Worm (Caenorhabditis elegans): ENCODE measurements around the gene R13H7.2.

The R13H7.2 gene

ce11 chrIV:6806475-6807063, 52.6 kb downstream of the R13H7.2 start, which contains the start of gene C17H12.10:
TSS of gene C17H12.10 (plus strand) at chrIV:6806799.
- TF ChIP-seq sea-1 (GFP tag; conservative IDR thresholded peaks at IDR 0.05): no peak
- no peak for TF ChIP-seq tra-4 (tag; optimal IDR thresholded peaks at IDR 0.05)
- no peak for TF ChIP-seq ceh-36 (tag; optimal IDR thresholded peaks at IDR 0.05)
- no peak for TF ChIP-seq scrt-1 (GFP tag; IDR thresholded peaks at IDR 0.05)
- TF ChIP-seq hmbx-1 (tag; optimal IDR thresholded peaks at IDR 0.05): no peak
- TF ChIP-seq pes-1 (GFP tag; IDR thresholded peaks at IDR 0.05): no peak
- TF ChIP-seq tbx-37 (GFP tag; conservative IDR thresholded peaks at IDR 0.05): no peak
- no peak for TF ChIP-seq aly-1 (tag; optimal IDR thresholded peaks at IDR 0.05)
- TF ChIP-seq tbx-11 (GFP tag; IDR thresholded peaks at IDR 0.05): no peak
- TF ChIP-seq hmg-4 (GFP tag; optimal IDR thresholded peaks at IDR 0.05): no peak
- no peak for TF ChIP-seq ets-7 (tag; optimal IDR thresholded peaks at IDR 0.05)
- TF ChIP-seq flt-1 (GFP tag; IDR thresholded peaks at IDR 0.05): no peak
- no peak for TF ChIP-seq F13C5.2 (tag; optimal IDR thresholded peaks at IDR 0.05)
- no peak for TF ChIP-seq hnd-1 (tag; optimal IDR thresholded peaks at IDR 0.05)
- no peak for TF ChIP-seq ama-1 (optimal IDR thresholded peaks at IDR 0.05)
- no peak for TF ChIP-seq ceh-13 (GFP tag; optimal IDR thresholded peaks at IDR 0.05)
- TF ChIP-seq B0310.2 (tag; optimal IDR thresholded peaks at IDR 0.05): no peak

ce11 chrIV:6804815-6805214, 54.4 kb downstream of the R13H7.2 start, which contains the start of gene C17H12.37:
TSS of gene C17H12.37 (plus strand) at chrIV:6805115.
- TF ChIP-seq hnd-1 (tag; optimal IDR thresholded peaks at IDR 0.05) (no peak), scrt-1 (GFP tag; IDR thresholded peaks at IDR 0.05) (no peak), hmg-4 (GFP tag; optimal IDR thresholded peaks at IDR 0.05) (no peak), hmbx-1 (tag; optimal IDR thresholded peaks at IDR 0.05) (no peak), pes-1 (GFP tag; IDR thresholded peaks at IDR 0.05) (no peak), ceh-36 (tag; optimal IDR thresholded peaks at IDR 0.05) (no peak), ama-1 (optimal IDR thresholded peaks at IDR 0.05) (no peak), sea-1 (GFP tag; conservative IDR thresholded peaks at IDR 0.05) (no peak), ceh-13 (GFP tag; optimal IDR thresholded peaks at IDR 0.05) (no peak), tra-4 (tag; optimal IDR thresholded peaks at IDR 0.05) (no peak)

- TF ChIP-seq tbx-11 (GFP tag; IDR thresholded peaks at IDR 0.05): no peak
- no peak for TF ChIP-seq F13C5.2 (tag; optimal IDR thresholded peaks at IDR 0.05)
- no peak for TF ChIP-seq pes-1 (GFP tag; IDR thresholded peaks at IDR 0.05)
- TF ChIP-seq ceh-36 (tag; optimal IDR thresholded peaks at IDR 0.05): no peak
- TF ChIP-seq hmg-4 (GFP tag; optimal IDR thresholded peaks at IDR 0.05): no peak
- TF ChIP-seq sea-1 (GFP tag; conservative IDR thresholded peaks at IDR 0.05): no peak
- no peak for TF ChIP-seq ceh-13 (GFP tag; optimal IDR thresholded peaks at IDR 0.05)
- no peak for TF ChIP-seq hnd-1 (tag; optimal IDR thresholded peaks at IDR 0.05)
- no peak for TF ChIP-seq ets-7 (tag; optimal IDR thresholded peaks at IDR 0.05)
- TF ChIP-seq tbx-37 (GFP tag; conservative IDR thresholded peaks at IDR 0.05): no peak
- TF ChIP-seq hmbx-1 (tag; optimal IDR thresholded peaks at IDR 0.05): no peak
- no peak for TF ChIP-seq scrt-1 (GFP tag; IDR thresholded peaks at IDR 0.05)
- no peak for TF ChIP-seq aly-1 (tag; optimal IDR thresholded peaks at IDR 0.05)
- TF ChIP-seq flt-1 (GFP tag; IDR thresholded peaks at IDR 0.05): no peak
- no peak for TF ChIP-seq tra-4 (tag; optimal IDR thresholded peaks at IDR 0.05)
- no peak for TF ChIP-seq ama-1 (optimal IDR thresholded peaks at IDR 0.05)
- no peak for TF ChIP-seq B0310.2 (tag; optimal IDR thresholded peaks at IDR 0.05)
Measured at ce11 chrIV:6803805-6804344, 55.3 kb downstream of the R13H7.2 start.

- TF ChIP-seq ceh-36 (tag; optimal IDR thresholded peaks at IDR 0.05) (no peak), B0310.2 (tag; optimal IDR thresholded peaks at IDR 0.05) (no peak), ama-1 (optimal IDR thresholded peaks at IDR 0.05) (no peak), aly-1 (tag; optimal IDR thresholded peaks at IDR 0.05) (no peak), F13C5.2 (tag; optimal IDR thresholded peaks at IDR 0.05) (no peak), hmbx-1 (tag; optimal IDR thresholded peaks at IDR 0.05) (no peak), hmg-4 (GFP tag; optimal IDR thresholded peaks at IDR 0.05) (no peak), scrt-1 (GFP tag; IDR thresholded peaks at IDR 0.05) (no peak), hnd-1 (tag; optimal IDR thresholded peaks at IDR 0.05) (no peak), flt-1 (GFP tag; IDR thresholded peaks at IDR 0.05) (no peak)
Measured at ce11 chrIV:6803294-6803693, 55.9 kb downstream of the R13H7.2 start.

ce11 chrIV:6802132-6802531, 57.0 kb downstream of the R13H7.2 start, which contains the start of the genes cest-4 and C17H12.11:
TSS of gene cest-4 (minus strand) at chrIV:6802337.
TSS of gene C17H12.11 (plus strand) at chrIV:6802387.
- TF ChIP-seq F13C5.2 (tag; optimal IDR thresholded peaks at IDR 0.05) (no peak), sea-1 (GFP tag; conservative IDR thresholded peaks at IDR 0.05) (no peak), B0310.2 (tag; optimal IDR thresholded peaks at IDR 0.05) (no peak), hnd-1 (tag; optimal IDR thresholded peaks at IDR 0.05) (no peak), tbx-37 (GFP tag; conservative IDR thresholded peaks at IDR 0.05) (no peak), tbx-11 (GFP tag; IDR thresholded peaks at IDR 0.05) (no peak), ceh-13 (GFP tag; optimal IDR thresholded peaks at IDR 0.05) (no peak), ets-7 (tag; optimal IDR thresholded peaks at IDR 0.05) (no peak), flt-1 (GFP tag; IDR thresholded peaks at IDR 0.05) (no peak), tra-4 (tag; optimal IDR thresholded peaks at IDR 0.05) (no peak)

Data from whole organism, early embryonic.